Worm (Caenorhabditis elegans): ENCODE results near the gene T20G5.12.

ce11 chrIII:10181868-10182267 lies 19.5 kb upstream of the T20G5.12 start:
- TF ChIP-seq nhr-237 (tag; optimal IDR thresholded peaks at IDR 0.05) (no peak), sptf-1 (tag; optimal IDR thresholded peaks at IDR 0.05) (no peak)

Data from whole organism, mixed stage, embryonic.